Worm (Caenorhabditis elegans) whole organism, mixed stage, embryonic: Measurements from ENCODE around the gene ttm-2.

ENCODE experiments used
- bed-3 ChIP-seq: fragments of 200-800 bp; sonication (Bioruptor generic); optimal IDR thresholded peaks from 3 replicates; lab custom pipeline; 2018; ENCODE audit warnings: mild to moderate bottlenecking, missing genetic modification characterization, moderate library complexity, missing compliant biosample characterization
- ces-1 ChIP-seq: fragments of 150-350 bp; optimal IDR thresholded peaks from 2 replicates; lab custom pipeline; 2014; ENCODE audit warnings: missing biosample characterization, missing genetic modification reagents, missing genetic modification characterization
- ham-2 ChIP-seq: fragments of 200-800 bp; sonication (Bioruptor generic); optimal IDR thresholded peaks from 2 replicates; lab custom pipeline; 2018; ENCODE audit warnings: mild to moderate bottlenecking, missing genetic modification characterization, missing compliant biosample characterization
- nhr-2 ChIP-seq: fragments of 150-350 bp; optimal IDR thresholded peaks from 2 replicates; lab custom pipeline; 2014; ENCODE audit warnings: missing biosample characterization, missing genetic modification characterization
- nhr-237 ChIP-seq: fragments of 150-350 bp; optimal IDR thresholded peaks from 2 replicates; lab custom pipeline; 2014; ENCODE audit warnings: missing biosample characterization, missing genetic modification characterization

DNA sequence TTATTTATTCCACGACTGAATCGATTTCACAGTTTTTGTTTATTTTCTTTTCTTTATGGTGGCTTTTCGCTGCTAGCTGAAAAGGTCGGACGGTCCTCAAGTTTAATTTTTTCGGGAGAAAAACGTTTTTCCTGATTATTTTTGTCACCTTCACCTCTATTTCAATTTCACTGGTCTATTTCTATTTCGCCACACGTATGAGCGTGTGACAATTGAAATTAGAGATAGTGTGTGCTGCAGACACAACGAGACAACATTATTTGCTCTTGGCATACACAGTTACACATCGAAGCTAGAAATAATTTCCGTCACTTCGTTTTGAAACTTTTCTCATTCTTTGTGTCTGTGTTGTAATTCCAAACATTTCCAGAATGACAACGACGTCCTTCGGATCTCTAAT lies 50.5 kb downstream of the ttm-2 start, which contains the start of gene F41C3.8:
- no peak for TF ChIP-seq ham-2 (GFP tag; lab: Kevin White, UChicago)
- TF ChIP-seq nhr-237 (tag; lab: Kevin White, UChicago) = no peak
- no peak for TF ChIP-seq nhr-2
- no peak for TF ChIP-seq ces-1 (GFP tag; lab: Kevin White, UChicago)
- no peak for TF ChIP-seq bed-3 (GFP tag; lab: Kevin White, UChicago)
